Fruit fly (Drosophila melanogaster) whole organism, embryonic: ENCODE data around the gene CG17207.

ENCODE experiments used
- BEAF-32 ChIP-seq: fragments of 200-800 bp; sonication (Bioruptor generic); optimal IDR thresholded peaks from 3 replicates; lab custom pipeline; 2017; ENCODE audit warnings: missing biosample characterization, missing genetic modification characterization, mild to moderate bottlenecking, moderate library complexity, missing genetic modification reagents
- CG11504 ChIP-seq: fragments of 200-800 bp; sonication (Bioruptor generic); optimal IDR thresholded peaks from 3 replicates; lab custom pipeline; 2019; ENCODE audit warnings: missing biosample characterization, mild to moderate bottlenecking, missing genetic modification characterization, moderate library complexity
- CG12299 ChIP-seq: fragments of 200-800 bp; sonication (Bioruptor generic); optimal IDR thresholded peaks from 2 replicates; lab custom pipeline; 2018; ENCODE audit warnings: missing biosample characterization, mild to moderate bottlenecking, missing genetic modification characterization
- CG14710 ChIP-seq: fragments of 200-800 bp; sonication (Bioruptor generic); optimal IDR thresholded peaks from 3 replicates; lab custom pipeline; 2019; ENCODE audit warnings: missing biosample characterization, mild to moderate bottlenecking, missing genetic modification characterization, moderate library complexity
- CG15011 ChIP-seq: fragments of 200-800 bp; sonication (Bioruptor generic); optimal IDR thresholded peaks from 3 replicates; lab custom pipeline; 2018; ENCODE audit warnings: missing biosample characterization, mild to moderate bottlenecking, missing genetic modification characterization
- CG15269 ChIP-seq: fragments of 200-800 bp; sonication (Bioruptor generic); optimal IDR thresholded peaks from 2 replicates; lab custom pipeline; 2018; ENCODE audit warnings: missing biosample characterization, mild to moderate bottlenecking, missing genetic modification characterization, moderate library complexity
- CG16813 ChIP-seq: fragments of 200-800 bp; sonication (Bioruptor generic); IDR thresholded peaks from 3 replicates; pipeline ENCODE4 v1.3.6; 2022; ENCODE audit warnings: missing biosample characterization, missing genetic modification characterization; ENCODE audit not compliant: partially characterized antibody
- CG16815 ChIP-seq: fragments of 200-800 bp; sonication (Bioruptor generic); optimal IDR thresholded peaks from 3 replicates; lab custom pipeline; 2017; ENCODE audit warnings: missing biosample characterization, mild to moderate bottlenecking, missing genetic modification characterization
- CG17829 ChIP-seq: fragments of 200-800 bp; optimal IDR thresholded peaks from 2 replicates; lab custom pipeline; 2019; ENCODE audit warnings: missing biosample characterization, mild to moderate bottlenecking, missing genetic modification characterization, moderate library complexity
- CG18011 ChIP-seq: fragments of 200-800 bp; sonication (Bioruptor generic); optimal IDR thresholded peaks from 2 replicates; lab custom pipeline; 2017; ENCODE audit warnings: missing biosample characterization, missing genetic modification characterization, mild to moderate bottlenecking, moderate library complexity, missing genotype
- CG2129 ChIP-seq: fragments of 200-800 bp; sonication (Bioruptor generic); IDR thresholded peaks from 2 replicates; pipeline ENCODE4 v1.3.6; 2022; ENCODE audit warnings: missing biosample characterization, missing genetic modification characterization; ENCODE audit not compliant: partially characterized antibody
- CG31441 ChIP-seq: fragments of 200-800 bp; sonication (Bioruptor generic); IDR thresholded peaks from 2 replicates; pipeline ENCODE4 v1.3.6; 2022; ENCODE audit warnings: missing biosample characterization, missing genetic modification characterization
- CG3281 ChIP-seq: fragments of 200-800 bp; sonication (Bioruptor generic); optimal IDR thresholded peaks from 3 replicates; lab custom pipeline; 2017; ENCODE audit warnings: missing biosample characterization, mild to moderate bottlenecking, missing genetic modification characterization
- CG3726 ChIP-seq: fragments of 200-800 bp; sonication (Bioruptor generic); IDR thresholded peaks from 3 replicates; pipeline ENCODE4, ENCODE4 v1.3.6; 2022; ENCODE audit warnings: missing biosample characterization, missing genetic modification characterization
- CG3847 ChIP-seq: fragments of 200-800 bp; sonication (Bioruptor generic); IDR thresholded peaks from 2 replicates; pipeline ENCODE4 v1.3.6; 2022; ENCODE audit warnings: missing biosample characterization, missing genetic modification characterization
- CG6254 ChIP-seq: fragments of 200-800 bp; sonication (Bioruptor generic); optimal IDR thresholded peaks from 3 replicates; lab custom pipeline; 2017; ENCODE audit warnings: mild to moderate bottlenecking, missing biosample characterization, missing genetic modification reagents, missing genetic modification characterization
- CG6272 ChIP-seq: fragments of 200-800 bp; sonication (Bioruptor generic); IDR thresholded peaks from 2 replicates; pipeline ENCODE4 v1.3.6; 2022; ENCODE audit warnings: missing biosample characterization, missing genetic modification characterization
- CG6654 ChIP-seq: fragments of 200-800 bp; sonication (Bioruptor generic); optimal IDR thresholded peaks from 2 replicates; lab custom pipeline; 2017; ENCODE audit warnings: missing biosample characterization, mild to moderate bottlenecking, missing genetic modification characterization
- CG6765 ChIP-seq: fragments of 200-800 bp; sonication (Bioruptor generic); optimal IDR thresholded peaks from 3 replicates; lab custom pipeline; 2017; ENCODE audit warnings: missing biosample characterization, mild to moderate bottlenecking, missing genetic modification characterization
- CHES-1-like ChIP-seq: fragments of 200-800 bp; sonication (Bioruptor generic); optimal IDR thresholded peaks from 2 replicates; lab custom pipeline; 2016; ENCODE audit warnings: missing biosample characterization, missing genetic modification characterization
- Ets97D ChIP-seq: fragments of 200-800 bp; sonication (Bioruptor generic); optimal IDR thresholded peaks from 3 replicates; lab custom pipeline; 2016; ENCODE audit warnings: missing biosample characterization, missing genetic modification characterization
- Hr39 ChIP-seq: fragments of >200 bp; optimal IDR thresholded peaks from 2 replicates; lab custom pipeline; 2017
- Kr ChIP-seq: fragments of 200-800 bp; sonication (Bioruptor generic); optimal IDR thresholded peaks from 2 replicates; lab custom pipeline; 2017; ENCODE audit warnings: missing biosample characterization, mild to moderate bottlenecking, missing genetic modification characterization
- Lpt ChIP-seq: fragments of >200 bp; optimal IDR thresholded peaks from 2 replicates; lab custom pipeline; 2018; ENCODE audit warnings: missing biosample characterization, missing genetic modification characterization
- Mrtf ChIP-seq: fragments of 200-800 bp; sonication (Bioruptor generic); IDR thresholded peaks from 3 replicates; pipeline ENCODE4 v1.3.6; 2022; ENCODE audit warnings: missing biosample characterization, missing genetic modification characterization
- NC2β ChIP-seq: fragments of 200-800 bp; sonication (Bioruptor generic); optimal IDR thresholded peaks from 2 replicates; lab custom pipeline; 2016; ENCODE audit warnings: missing biosample characterization, missing genetic modification characterization
- NFAT ChIP-seq: fragments of 200-800 bp; sonication (Bioruptor generic); IDR thresholded peaks from 2 replicates; pipeline ENCODE4 v1.3.6; 2022; ENCODE audit warnings: missing biosample characterization, missing genetic modification characterization
- Pdp1 ChIP-seq, 2 experiments: fragments of 200-800 bp; sonication (Bioruptor generic); optimal IDR thresholded peaks; 3 replicates each; lab custom pipeline; 2016; ENCODE audit warnings: missing biosample characterization in 2 of 2, missing genetic modification characterization in 2 of 2, mild to moderate bottlenecking in 1 of 2, moderate library complexity in 1 of 2
- al ChIP-seq: fragments of 200-800 bp; sonication (Bioruptor generic); IDR thresholded peaks from 2 replicates; pipeline ENCODE4 v1.3.6; 2022; ENCODE audit warnings: missing biosample characterization, missing genetic modification characterization
- amos ChIP-seq: fragments of 200-800 bp; sonication (Bioruptor generic); IDR thresholded peaks from 2 replicates; pipeline ENCODE4 v1.3.6; 2022; ENCODE audit warnings: missing biosample characterization, missing genetic modification characterization; ENCODE audit not compliant: partially characterized antibody
- chif ChIP-seq, 2 experiments: fragments of 200-800 bp; sonication (Bioruptor generic); optimal IDR thresholded peaks; 3 replicates each; lab custom pipeline; 2016; ENCODE audit warnings: missing biosample characterization in 2 of 2, missing genetic modification characterization in 2 of 2
- cwo ChIP-seq: fragments of 200-800 bp; sonication (Bioruptor generic); optimal IDR thresholded peaks from 3 replicates; lab custom pipeline; 2017; ENCODE audit warnings: missing biosample characterization, missing genetic modification characterization, mild to moderate bottlenecking, moderate library complexity, missing genetic modification reagents
- da ChIP-seq: fragments of 200-800 bp; sonication (Bioruptor generic); optimal IDR thresholded peaks from 2 replicates; lab custom pipeline; 2016; ENCODE audit warnings: missing biosample characterization, missing genetic modification characterization
- ems ChIP-seq: fragments of 200-800 bp; sonication (Bioruptor generic); optimal IDR thresholded peaks from 3 replicates; lab custom pipeline; 2016; ENCODE audit warnings: missing biosample characterization, missing genetic modification characterization
- fru ChIP-seq: fragments of >200 bp; optimal IDR thresholded peaks from 2 replicates; lab custom pipeline; 2017
- gce ChIP-seq: fragments of 200-800 bp; sonication (Bioruptor generic); IDR thresholded peaks from 3 replicates; pipeline ENCODE4 v1.3.6; 2022; ENCODE audit warnings: missing biosample characterization, missing genetic modification characterization
- gcm ChIP-seq: fragments of 200-800 bp; sonication (Bioruptor generic); optimal IDR thresholded peaks from 2 replicates; lab custom pipeline; 2019; ENCODE audit warnings: missing biosample characterization, mild to moderate bottlenecking, missing genetic modification characterization, moderate library complexity
- gfzf ChIP-seq: fragments of 200-800 bp; sonication (Bioruptor generic); optimal IDR thresholded peaks from 2 replicates; lab custom pipeline; 2016; ENCODE audit warnings: missing biosample characterization, mild to moderate bottlenecking, missing genetic modification characterization, moderate library complexity
- grau ChIP-seq: fragments of 200-800 bp; optimal IDR thresholded peaks from 3 replicates; lab custom pipeline; 2019; ENCODE audit warnings: missing biosample characterization, mild to moderate bottlenecking, missing genetic modification characterization, moderate library complexity
- gro ChIP-seq: fragments of 200-800 bp; sonication (Bioruptor generic); optimal IDR thresholded peaks from 2 replicates; lab custom pipeline; 2016; ENCODE audit warnings: missing biosample characterization, missing genetic modification characterization
- gsb ChIP-seq: fragments of 200-800 bp; sonication (Bioruptor generic); IDR thresholded peaks from 2 replicates; pipeline ENCODE4 v1.3.6; 2022; ENCODE audit warnings: missing biosample characterization, missing genetic modification characterization
- hb ChIP-seq: fragments of 200-800 bp; sonication (Bioruptor generic); IDR thresholded peaks from 3 replicates; pipeline ENCODE4 v1.3.6; 2022; ENCODE audit warnings: missing biosample characterization, missing genetic modification characterization; ENCODE audit not compliant: partially characterized antibody
- kni ChIP-seq: fragments of 200-800 bp; sonication (Bioruptor generic); optimal IDR thresholded peaks from 3 replicates; lab custom pipeline; 2017; ENCODE audit warnings: mild to moderate bottlenecking, missing biosample characterization, missing genetic modification reagents, missing genetic modification characterization
- knrl ChIP-seq: fragments of 200-800 bp; sonication (Bioruptor generic); IDR thresholded peaks from 3 replicates; pipeline ENCODE4 v1.3.6; 2022; ENCODE audit warnings: missing biosample characterization, missing genetic modification characterization; ENCODE audit not compliant: partially characterized antibody
- pho ChIP-seq: fragments of 200-800 bp; sonication (Bioruptor generic); optimal IDR thresholded peaks from 2 replicates; lab custom pipeline; 2016; ENCODE audit warnings: missing biosample characterization, missing genetic modification characterization
- stwl ChIP-seq: fragments of 200-800 bp; sonication (Bioruptor generic); optimal IDR thresholded peaks from 3 replicates; lab custom pipeline; 2018; ENCODE audit warnings: missing biosample characterization, mild to moderate bottlenecking, missing genetic modification characterization, moderate library complexity
- tap ChIP-seq: fragments of 200-800 bp; optimal IDR thresholded peaks from 3 replicates; lab custom pipeline; 2019; ENCODE audit warnings: missing biosample characterization, mild to moderate bottlenecking, missing genetic modification characterization, moderate library complexity
- tio ChIP-seq: fragments of 200-800 bp; sonication (Bioruptor generic); optimal IDR thresholded peaks from 2 replicates; lab custom pipeline; 2017; ENCODE audit warnings: missing biosample characterization, missing genetic modification characterization, inconsistent platforms
- zen2 ChIP-seq: fragments of 200-800 bp; sonication (Bioruptor generic); IDR thresholded peaks from 3 replicates; pipeline ENCODE4 v1.3.6; 2022; ENCODE audit warnings: missing biosample characterization, missing genetic modification characterization; ENCODE audit not compliant: partially characterized antibody

CG17207 gene

DNA sequence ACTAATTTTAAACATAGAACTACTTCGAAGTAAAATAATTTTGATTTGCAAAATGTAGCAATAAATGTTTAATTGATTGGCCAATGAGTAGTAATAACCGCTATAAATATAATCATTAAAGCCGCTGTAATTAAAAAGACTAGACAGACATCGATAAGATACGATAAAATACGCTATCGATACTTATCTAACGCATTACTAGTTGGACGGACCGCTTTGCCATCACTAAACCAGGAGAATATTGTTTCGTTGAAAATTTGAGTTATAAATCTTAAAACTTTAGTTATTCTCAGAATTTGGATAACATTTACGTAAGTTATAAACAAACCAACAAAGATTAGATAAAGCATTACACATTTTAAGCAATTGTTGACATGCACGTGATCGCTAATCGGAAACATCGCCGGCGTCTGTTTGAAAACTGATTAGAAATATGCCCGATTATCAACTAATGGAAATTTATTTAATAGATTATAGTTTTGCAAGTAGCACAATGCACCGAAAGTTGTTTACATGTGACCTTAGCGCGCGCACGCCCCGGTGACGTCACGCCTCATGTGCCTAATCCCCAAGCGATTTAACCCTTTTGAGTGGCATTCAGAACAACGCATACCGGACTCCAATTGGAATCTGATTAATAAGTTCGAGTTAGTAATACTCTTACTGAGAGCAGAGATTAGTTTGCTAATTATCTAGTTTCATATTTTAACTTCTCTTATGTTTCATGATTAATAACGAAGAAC lies 633 bp upstream of the CG17207 start, which contains the start of gene Desat1:
TSS of gene Desat1 (plus strand) at position 200 of the 743 bp plus-strand sequence.
- TF ChIP-seq ems (GFP tag; lab: Kevin White, UChicago) (no peak), cwo (GFP tag; lab: Kevin White, UChicago) (peak; percentile 80), gfzf (GFP tag; lab: Kevin White, UChicago) (peak; percentile 34), CG6765 (GFP tag; lab: Kevin White, UChicago) (peak; percentile 14), CG11504 (tag; lab: Kevin White, UChicago) (no peak), CG3726 (GFP tag; lab: Robert Waterston, UW) (no peak), chif (GFP tag; optimal IDR thresholded peaks at IDR 0.05; lab: Kevin White, UChicago) (no peak), CG3847 (no peak), gsb (GFP tag; lab: Robert Waterston, UW) (no peak), Ets97D (peak; percentile 51), knrl (peak; percentile 90), pho (GFP tag; lab: Kevin White, UChicago) (no peak), CG17829 (tag; lab: Kevin White, UChicago) (peak; percentile 15), CG16815 (GFP tag; lab: Kevin White, UChicago) (no peak), gro (GFP tag; lab: Kevin White, UChicago) (peak; percentile 6), tio (no peak), stwl (tag; lab: Kevin White, UChicago) (peak; percentile 86), Pdp1 (GFP tag; optimal IDR thresholded peaks at IDR 0.05; lab: Kevin White, UChicago) (peak in 1 of 2 experiments; percentile 60), NFAT (GFP tag; lab: Robert Waterston, UW) (peak; percentile 9; the same call in 1 of the 2 replicates), CG16813 (peak; percentile 90), CG14710 (tag; lab: Kevin White, UChicago) (peak; percentile 59), tap (tag; lab: Kevin White, UChicago) (no peak), CG3281 (GFP tag; lab: Kevin White, UChicago) (no peak), hb (GFP tag; lab: Robert Waterston, UW) (peak; percentile 79), CG15269 (no peak), kni (GFP tag; lab: Kevin White, UChicago) (no peak), CG2129 (GFP tag; lab: Robert Waterston, UW) (peak; percentile 72), Mrtf (GFP tag; lab: Robert Waterston, UW) (no peak), grau (tag; lab: Kevin White, UChicago) (peak; percentile 16), Lpt (GFP tag; lab: Kevin White, UChicago) (no peak), gcm (peak; percentile 27), CG31441 (GFP tag; lab: Robert Waterston, UW) (no peak), BEAF-32 (GFP tag; lab: Kevin White, UChicago) (peak; percentile 88), Hr39 (no peak), CG12299 (tag; lab: Kevin White, UChicago) (no peak), CG18011 (GFP tag; lab: Kevin White, UChicago) (no peak), CG6254 (GFP tag; lab: Kevin White, UChicago) (no peak), al (GFP tag; lab: Robert Waterston, UW) (no peak), gce (GFP tag; lab: Robert Waterston, UW) (no peak), CG15011 (no peak), zen2 (GFP tag; lab: Robert Waterston, UW) (peak; percentile 88), da (no peak), fru (lab: Kevin White, UChicago) (no peak), CG6654 (GFP tag; lab: Kevin White, UChicago) (no peak), CG6272 (GFP tag; lab: Robert Waterston, UW) (no peak), Kr (GFP tag; lab: Kevin White, UChicago) (peak; percentile 98), NC2β (GFP tag; lab: Kevin White, UChicago) (peak; percentile 4), CHES-1-like (peak; percentile 5), amos (GFP tag; lab: Robert Waterston, UW) (peak; percentile 93; the same call in 1 of the 2 replicates)
